Worm (Caenorhabditis elegans): Measurements from ENCODE around the gene C39E9.8.

ce11 chrIV:13068451-13068850 is 10.8 kb upstream of the C39E9.8 start, which contains the start of gene scl-6:
- no peak for TF ChIP-seq ceh-82 (tag; optimal IDR thresholded peaks at IDR 0.05)
- TF ChIP-seq nhr-237 (tag; optimal IDR thresholded peaks at IDR 0.05), result no peak
- TF ChIP-seq ztf-11 (tag; optimal IDR thresholded peaks at IDR 0.05), result no peak
- TF ChIP-seq nhr-76 (tag; optimal IDR thresholded peaks at IDR 0.05), result no peak
- no peak for TF ChIP-seq ztf-4 (tag; optimal IDR thresholded peaks at IDR 0.05)
- no peak for TF ChIP-seq unc-62 (GFP tag; optimal IDR thresholded peaks at IDR 0.05)
- TF ChIP-seq nhr-11 (tag; optimal IDR thresholded peaks at IDR 0.05), result no peak
- no peak for TF ChIP-seq nhr-25 (tag; optimal IDR thresholded peaks at IDR 0.05)
